Worm (Caenorhabditis elegans): ENCODE data around the gene F46C3.6.

DNA sequence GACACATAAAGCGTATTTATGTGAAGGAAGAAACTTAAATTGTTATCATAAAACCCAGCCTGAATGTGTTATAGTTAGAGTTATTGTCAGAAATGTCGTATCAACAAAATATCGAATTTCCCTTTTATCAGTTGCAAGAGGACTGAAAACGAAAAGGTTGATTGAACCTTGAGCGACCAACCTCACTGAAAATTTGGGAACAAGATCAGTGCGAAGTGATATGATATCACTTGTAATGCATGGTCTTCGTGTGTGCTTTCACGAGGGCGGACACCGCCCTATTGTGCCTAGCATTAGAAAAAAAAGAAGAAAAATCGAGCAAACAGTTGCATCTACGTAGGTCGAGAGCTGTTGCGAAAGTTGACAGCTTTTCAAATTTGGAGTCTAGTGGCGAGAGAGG is 27.8 kb upstream of the F46C3.6 start:
- no peak for TF ChIP-seq him-1 (tag; optimal IDR thresholded peaks at IDR 0.05)
- no peak for TF ChIP-seq W03F9.2 (tag; optimal IDR thresholded peaks at IDR 0.05)

Measured in whole organism, L4/young adult.